Worm (Caenorhabditis elegans) whole organism, L2 larva: Measurements from ENCODE around the gene F49H12.2.

ENCODE experiments used
- ceh-82 ChIP-seq: fragments of 150-350 bp; optimal IDR thresholded peaks from 2 replicates; lab custom pipeline; 2014; ENCODE audit warnings: missing biosample characterization, missing genetic modification characterization
- mdl-1 ChIP-seq, 2 experiments: fragments of 150-350 bp in 1 of 2; sonication (generic microtip) in 1 of 2; optimal IDR thresholded peaks; 2 replicates each; lab custom pipeline; 2017; ENCODE audit warnings: missing biosample characterization in 2 of 2, missing genetic modification characterization in 2 of 2
- nhr-10 ChIP-seq: sonication (generic microtip); optimal IDR thresholded peaks from 2 replicates; lab custom pipeline; 2017; ENCODE audit warnings: missing biosample characterization, missing genetic modification characterization
- nhr-237 ChIP-seq: fragments of 150-350 bp; optimal IDR thresholded peaks from 2 replicates; lab custom pipeline; 2014; ENCODE audit warnings: missing biosample characterization, missing genetic modification characterization
- nhr-25 ChIP-seq: fragments of 150-350 bp; sonication (generic microtip); optimal IDR thresholded peaks from 3 replicates; lab custom pipeline; 2014; ENCODE audit warnings: missing biosample characterization, missing genetic modification characterization

DNA sequence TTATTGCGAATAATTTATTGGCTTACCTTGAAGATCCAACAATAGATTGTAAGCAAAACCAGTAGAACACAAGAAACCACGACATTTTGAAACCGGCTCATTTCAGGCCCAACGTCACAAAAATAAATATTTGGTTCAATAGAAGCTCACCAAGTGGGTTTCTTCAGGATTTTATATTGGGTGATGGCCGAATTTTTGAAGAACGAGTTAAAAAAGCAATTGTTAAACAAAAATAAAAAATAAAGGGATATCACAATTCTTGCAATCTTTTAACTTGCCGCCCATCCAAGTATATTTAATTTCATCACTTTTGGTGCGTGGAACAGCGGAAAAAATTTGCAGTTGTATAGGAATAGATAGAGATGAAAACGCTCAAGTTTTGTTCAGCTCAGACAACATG lies 11.7 kb downstream of the F49H12.2 start, which contains the start of gene T21D9.2:
- TF ChIP-seq nhr-25 (tag; lab: Kevin White, UChicago) (no peak), mdl-1 (tag; optimal IDR thresholded peaks at IDR 0.05; lab: Kevin White, UChicago) (no peak), ceh-82 (tag; lab: Kevin White, UChicago) (no peak), nhr-237 (no peak), nhr-10 (no peak)
